Worm (Caenorhabditis elegans) whole organism, L2 larva: Measurements from ENCODE around the gene fli-1.
A peak's percentile ranks its signal among the peaks of the same experiment; 100 is the strongest.

Source experiments
- C34F6.9 ChIP-seq: fragments of 150-350 bp; optimal IDR thresholded peaks from 2 replicates; lab custom pipeline; 2014; ENCODE audit warnings: missing biosample characterization, missing genetic modification characterization
- F13H6.1 ChIP-seq: sonication (generic microtip); optimal IDR thresholded peaks from 2 replicates; lab custom pipeline; 2016; ENCODE audit warnings: missing genetic modification characterization, missing compliant biosample characterization
- Y55F3AM.14 ChIP-seq: fragments of 200-800 bp; sonication (Bioruptor generic); optimal IDR thresholded peaks from 2 replicates; lab custom pipeline; 2018; ENCODE audit warnings: mild to moderate bottlenecking, missing genetic modification characterization, missing compliant biosample characterization
- alr-1 ChIP-seq: fragments of 150-350 bp; optimal IDR thresholded peaks from 2 replicates; lab custom pipeline; 2014; ENCODE audit warnings: missing biosample characterization, missing genetic modification characterization
- blmp-1 ChIP-seq: sonication (generic microtip); optimal IDR thresholded peaks from 2 replicates; lab custom pipeline; 2017; ENCODE audit warnings: missing genetic modification characterization, mild to moderate bottlenecking, missing compliant biosample characterization, antibody characterized with exemption, moderate library complexity; ENCODE audit not compliant: insufficient read depth
- ceh-16 ChIP-seq: fragments of 150-350 bp; optimal IDR thresholded peaks from 2 replicates; lab custom pipeline; 2014; ENCODE audit warnings: missing biosample characterization, missing genetic modification characterization
- crh-2 ChIP-seq: sonication (generic microtip); optimal IDR thresholded peaks from 2 replicates; lab custom pipeline; 2017; ENCODE audit warnings: missing biosample characterization, missing genetic modification characterization
- dmd-4 ChIP-seq: sonication (generic microtip); optimal IDR thresholded peaks from 2 replicates; lab custom pipeline; 2017; ENCODE audit warnings: missing biosample characterization, missing genetic modification characterization
- egl-27 ChIP-seq: sonication (generic microtip); optimal IDR thresholded peaks from 3 replicates; lab custom pipeline; 2017; ENCODE audit warnings: missing biosample characterization, missing genetic modification reagents, missing genetic modification characterization
- elt-3 ChIP-seq: sonication (generic microtip); optimal IDR thresholded peaks from 2 replicates; lab custom pipeline; 2017; ENCODE audit warnings: missing biosample characterization, missing genetic modification characterization
- fos-1 ChIP-seq: fragments of 150-350 bp; optimal IDR thresholded peaks from 2 replicates; lab custom pipeline; 2014; ENCODE audit warnings: missing biosample characterization, missing genetic modification characterization
- gmeb-1 ChIP-seq: fragments of 150-350 bp; optimal IDR thresholded peaks from 2 replicates; lab custom pipeline; 2014; ENCODE audit warnings: missing biosample characterization, missing genetic modification characterization
- lin-11 ChIP-seq: fragments of 150-350 bp; sonication (generic microtip); optimal IDR thresholded peaks from 2 replicates; lab custom pipeline; 2014; ENCODE audit warnings: missing biosample characterization, missing genetic modification characterization, inconsistent platforms, mixed read lengths
- lin-13 ChIP-seq: fragments of 150-350 bp; optimal IDR thresholded peaks from 2 replicates; lab custom pipeline; 2014; ENCODE audit warnings: missing biosample characterization, missing genetic modification reagents, missing genetic modification characterization
- lin-39 ChIP-seq: fragments of 150-350 bp; optimal IDR thresholded peaks from 2 replicates; lab custom pipeline; 2014; ENCODE audit warnings: missing biosample characterization, missing genetic modification reagents, missing genetic modification characterization
- lsy-2 ChIP-seq, 2 experiments: fragments of 150-350 bp in 1 of 2; sonication (generic microtip) in 1 of 2; optimal IDR thresholded peaks; 2 replicates each; lab custom pipeline; 2014 to 2017; ENCODE audit warnings: missing biosample characterization in 2 of 2, missing genetic modification characterization in 2 of 2
- mab-5 ChIP-seq: fragments of 150-350 bp; optimal IDR thresholded peaks from 2 replicates; lab custom pipeline; 2014; ENCODE audit warnings: missing biosample characterization, missing genetic modification characterization
- nhr-10 ChIP-seq: sonication (generic microtip); optimal IDR thresholded peaks from 2 replicates; lab custom pipeline; 2017; ENCODE audit warnings: missing biosample characterization, missing genetic modification characterization
- nhr-11 ChIP-seq: fragments of 150-350 bp; optimal IDR thresholded peaks from 2 replicates; lab custom pipeline; 2014; ENCODE audit warnings: missing biosample characterization, missing genetic modification characterization
- nhr-12 ChIP-seq: fragments of 150-350 bp; optimal IDR thresholded peaks from 2 replicates; lab custom pipeline; 2014; ENCODE audit warnings: missing biosample characterization, missing genetic modification characterization
- nhr-129 ChIP-seq: fragments of 150-350 bp; optimal IDR thresholded peaks from 2 replicates; lab custom pipeline; 2014; ENCODE audit warnings: missing biosample characterization, missing genetic modification characterization
- nhr-21 ChIP-seq: fragments of 150-350 bp; optimal IDR thresholded peaks from 2 replicates; lab custom pipeline; 2014; ENCODE audit warnings: missing biosample characterization, missing genetic modification characterization
- nhr-25 ChIP-seq: fragments of 150-350 bp; sonication (generic microtip); optimal IDR thresholded peaks from 3 replicates; lab custom pipeline; 2014; ENCODE audit warnings: missing biosample characterization, missing genetic modification characterization
- nhr-6 ChIP-seq: fragments of 150-350 bp; optimal IDR thresholded peaks from 2 replicates; lab custom pipeline; 2014; ENCODE audit warnings: missing biosample characterization, missing genetic modification characterization
- sem-4 ChIP-seq: fragments of 150-350 bp; optimal IDR thresholded peaks from 2 replicates; lab custom pipeline; 2014; ENCODE audit warnings: missing biosample characterization, missing genetic modification reagents, missing genetic modification characterization
- sma-3 ChIP-seq: sonication (generic microtip); optimal IDR thresholded peaks from 2 replicates; lab custom pipeline; 2016; ENCODE audit warnings: missing genetic modification reagents, missing genetic modification characterization, missing compliant biosample characterization
- sma-9 ChIP-seq, 2 experiments: fragments of 150-350 bp in 1 of 2; sonication (generic microtip) in 1 of 2; optimal IDR thresholded peaks; 2 replicates each; lab custom pipeline; 2014 to 2016; ENCODE audit warnings: missing genetic modification characterization in 2 of 2, mild to moderate bottlenecking in 1 of 2, missing biosample characterization in 1 of 2, missing compliant biosample characterization in 1 of 2, missing genetic modification reagents in 1 of 2, moderate library complexity in 1 of 2
- snpc-4 ChIP-seq: fragments of 150-350 bp; optimal IDR thresholded peaks from 2 replicates; lab custom pipeline; 2014; ENCODE audit warnings: missing biosample characterization, missing genetic modification characterization
- unc-39 ChIP-seq: fragments of 150-350 bp; optimal IDR thresholded peaks from 2 replicates; lab custom pipeline; 2014; ENCODE audit warnings: missing biosample characterization, missing genetic modification characterization
- unc-55 ChIP-seq: fragments of 150-350 bp; sonication (generic microtip); optimal IDR thresholded peaks from 3 replicates; lab custom pipeline; 2014; ENCODE audit warnings: missing biosample characterization, missing genetic modification reagents, missing genetic modification characterization
- zag-1 ChIP-seq: fragments of 150-350 bp; optimal IDR thresholded peaks from 2 replicates; lab custom pipeline; 2014; ENCODE audit warnings: missing biosample characterization, missing genetic modification characterization
- ztf-1 ChIP-seq: fragments of 200-800 bp; sonication (Bioruptor generic); conservative IDR thresholded peaks from 2 replicates; pipeline ENCODE4 v1.3.6; 2022; ENCODE audit warnings: missing genetic modification characterization, missing compliant biosample characterization
- ztf-11 ChIP-seq: sonication (generic microtip); optimal IDR thresholded peaks from 2 replicates; lab custom pipeline; 2017; ENCODE audit warnings: missing biosample characterization, missing genetic modification characterization
- ztf-4 ChIP-seq: fragments of 150-350 bp; optimal IDR thresholded peaks from 2 replicates; lab custom pipeline; 2014; ENCODE audit warnings: missing biosample characterization, missing genetic modification characterization

fli-1 gene

ce11 chrIII:8685590-8686240, 2.2 kb upstream of the fli-1 start:
- TF ChIP-seq sem-4 (tag; lab: Kevin White, UChicago) = no peak
- TF ChIP-seq F13H6.1 = peak; percentile 9
- peak; percentile 55 for TF ChIP-seq Y55F3AM.14
- TF ChIP-seq sma-3 (GFP tag; lab: Kevin White, UChicago) = peak; percentile 53
- peak; percentile 27 for TF ChIP-seq sma-9 (GFP tag; optimal IDR thresholded peaks at IDR 0.05; lab: Kevin White, UChicago)
- no peak for TF ChIP-seq sma-9 (tag; optimal IDR thresholded peaks at IDR 0.05; lab: Kevin White, UChicago)
- TF ChIP-seq nhr-21 (tag; lab: Kevin White, UChicago) = peak; percentile 52
- TF ChIP-seq ceh-16 (tag; lab: Kevin White, UChicago) = no peak
- no peak for TF ChIP-seq blmp-1 (tag; lab: Kevin White, UChicago)
- peak; percentile 23 for TF ChIP-seq ztf-4 (tag; lab: Kevin White, UChicago)
- no peak for TF ChIP-seq lin-39 (tag; lab: Kevin White, UChicago)
- TF ChIP-seq, all 48 proteins: peak for 6

ce11 chrIII:8684421-8684820, 885 bp upstream of the fli-1 start, which contains the start of gene anmt-1:
Gene anmt-1 (plus strand): TSS chrIII:8684808.
- TF ChIP-seq sma-3 (GFP tag; lab: Kevin White, UChicago) = no peak
- no peak for TF ChIP-seq nhr-11 (tag; lab: Kevin White, UChicago)
- TF ChIP-seq F13H6.1 = peak; percentile 61
- no peak for TF ChIP-seq dmd-4
- peak; percentile 22 for TF ChIP-seq nhr-129

- TF ChIP-seq unc-55 (GFP tag; lab: Kevin White, UChicago) = peak; percentile 82
- TF ChIP-seq snpc-4 (tag; lab: Kevin White, UChicago) = no peak
- TF ChIP-seq alr-1 (tag; lab: Kevin White, UChicago) = no peak
- no peak for TF ChIP-seq ceh-16 (tag; lab: Kevin White, UChicago)
- peak; percentile 58 for TF ChIP-seq gmeb-1 (tag; lab: Kevin White, UChicago)
- peak; percentile 43 for TF ChIP-seq fos-1
- TF ChIP-seq Y55F3AM.14 = peak; percentile 68
- TF ChIP-seq nhr-6 = no peak
- TF ChIP-seq C34F6.9 (tag; lab: Kevin White, UChicago) = peak; percentile 64
- TF ChIP-seq lin-11 = peak; percentile 32
- no peak for TF ChIP-seq ztf-1
- TF ChIP-seq sma-9 (GFP tag; optimal IDR thresholded peaks at IDR 0.05; lab: Kevin White, UChicago) = peak; percentile 79
- TF ChIP-seq sma-9 (tag; optimal IDR thresholded peaks at IDR 0.05; lab: Kevin White, UChicago) = no peak
- TF ChIP-seq mab-5 (tag; lab: Kevin White, UChicago) = no peak
- peak; percentile 68 for TF ChIP-seq zag-1 (tag; lab: Kevin White, UChicago)
- peak; percentile 54 for TF ChIP-seq egl-27 (tag; lab: Kevin White, UChicago)
- peak; percentile 58 to 74 for TF ChIP-seq lsy-2 (tag; optimal IDR thresholded peaks at IDR 0.05; lab: Kevin White, UChicago)
- TF ChIP-seq sma-3 (GFP tag; lab: Kevin White, UChicago) = peak; percentile 62
- peak; percentile 57 for TF ChIP-seq crh-2
- TF ChIP-seq F13H6.1 = peak; percentile 53
- TF ChIP-seq nhr-129 = peak; percentile 91
- TF ChIP-seq nhr-25 (tag; lab: Kevin White, UChicago) = peak; percentile 44
- no peak for TF ChIP-seq ztf-11 (tag; lab: Kevin White, UChicago)
- no peak for TF ChIP-seq unc-39
- TF ChIP-seq nhr-21 (tag; lab: Kevin White, UChicago) = peak; percentile 64
- TF ChIP-seq lin-13 (GFP tag; lab: Kevin White, UChicago) = peak; percentile 60
- no peak for TF ChIP-seq nhr-10
- TF ChIP-seq sem-4 (tag; lab: Kevin White, UChicago) = peak; percentile 34
These were observed 5.2 kb downstream of the fli-1 start for ce11 chrIII:8678371-8678770.

ce11 chrIII:8674980-8675485, 8.5 kb downstream of the fli-1 start, which contains the start of gene pgl-2:
Gene pgl-2 (minus strand): TSS chrIII:8675435.
- TF ChIP-seq dmd-4 (no peak), nhr-21 (tag; lab: Kevin White, UChicago) (no peak), elt-3 (tag; lab: Kevin White, UChicago) (no peak), nhr-12 (tag; lab: Kevin White, UChicago) (no peak), nhr-129 (no peak), lin-39 (tag; lab: Kevin White, UChicago) (no peak), lsy-2 (tag; optimal IDR thresholded peaks at IDR 0.05; lab: Kevin White, UChicago) (peak in 1 of 2 experiments; percentile 2)
